Fruit fly (Drosophila melanogaster) whole organism, embryonic: ENCODE data around the gene CG45073.
A peak's percentile ranks its signal among the peaks of the same experiment; 100 is the strongest.

Source experiments
- ATbp ChIP-seq: fragments of 200-800 bp; sonication (Bioruptor generic); optimal IDR thresholded peaks from 2 replicates; lab custom pipeline; 2017; ENCODE audit warnings: missing biosample characterization, mild to moderate bottlenecking, missing genetic modification characterization, missing genetic modification reagents
- Antp ChIP-seq: fragments of 200-800 bp; sonication (Bioruptor generic); optimal IDR thresholded peaks from 3 replicates; lab custom pipeline; 2016; ENCODE audit warnings: missing biosample characterization, missing genetic modification characterization
- C15 ChIP-seq: fragments of 200-800 bp; sonication (Bioruptor generic); IDR thresholded peaks from 3 replicates; pipeline ENCODE4 v1.3.6; 2022; ENCODE audit warnings: missing biosample characterization, missing genetic modification characterization
- CG11456 ChIP-seq: fragments of 200-800 bp; sonication (Bioruptor generic); IDR thresholded peaks from 3 replicates; pipeline ENCODE4 v1.3.6; 2022; ENCODE audit warnings: missing biosample characterization, missing genetic modification characterization
- CG12769 ChIP-seq: fragments of 200-800 bp; sonication (Bioruptor generic); optimal IDR thresholded peaks from 2 replicates; lab custom pipeline; 2019; ENCODE audit warnings: missing biosample characterization, mild to moderate bottlenecking, missing genetic modification characterization, moderate library complexity
- CG1529 ChIP-seq: fragments of 200-800 bp; sonication (Bioruptor generic); optimal IDR thresholded peaks from 3 replicates; lab custom pipeline; 2018; ENCODE audit warnings: missing biosample characterization, missing genetic modification characterization
- CG15514 ChIP-seq: fragments of 200-800 bp; sonication (Bioruptor generic); optimal IDR thresholded peaks from 3 replicates; lab custom pipeline; 2017; ENCODE audit warnings: missing biosample characterization, missing genetic modification characterization, mild to moderate bottlenecking, moderate library complexity, missing genetic modification reagents
- CG1602 ChIP-seq: fragments of 200-800 bp; sonication (Bioruptor generic); optimal IDR thresholded peaks from 3 replicates; lab custom pipeline; 2016; ENCODE audit warnings: missing biosample characterization, missing genetic modification characterization
- CG16813 ChIP-seq: fragments of 200-800 bp; sonication (Bioruptor generic); IDR thresholded peaks from 3 replicates; pipeline ENCODE4 v1.3.6; 2022; ENCODE audit warnings: missing biosample characterization, missing genetic modification characterization; ENCODE audit not compliant: partially characterized antibody
- CG2129 ChIP-seq: fragments of 200-800 bp; sonication (Bioruptor generic); IDR thresholded peaks from 2 replicates; pipeline ENCODE4 v1.3.6; 2022; ENCODE audit warnings: missing biosample characterization, missing genetic modification characterization; ENCODE audit not compliant: partially characterized antibody
- CG31224 ChIP-seq: fragments of 200-800 bp; sonication (Bioruptor generic); IDR thresholded peaks from 2 replicates; pipeline ENCODE4 v1.3.6; 2022; ENCODE audit warnings: missing biosample characterization, missing genetic modification characterization
- CG31365 ChIP-seq: fragments of 200-800 bp; sonication (Bioruptor generic); optimal IDR thresholded peaks from 2 replicates; lab custom pipeline; 2018; ENCODE audit warnings: missing biosample characterization, mild to moderate bottlenecking, missing genetic modification characterization
- CG3407 ChIP-seq: fragments of 200-800 bp; sonication (Bioruptor generic); optimal IDR thresholded peaks from 2 replicates; lab custom pipeline; 2018; ENCODE audit warnings: missing biosample characterization, mild to moderate bottlenecking, missing genetic modification characterization
- CG34422 ChIP-seq: fragments of 200-800 bp; sonication (Bioruptor generic); IDR thresholded peaks from 3 replicates; pipeline ENCODE4 v1.3.6; 2022; ENCODE audit warnings: missing biosample characterization, missing genetic modification characterization
- CG4282 ChIP-seq: fragments of 200-800 bp; sonication (Bioruptor generic); optimal IDR thresholded peaks from 2 replicates; lab custom pipeline; 2016; ENCODE audit warnings: missing biosample characterization, missing genetic modification characterization
- CG4404 ChIP-seq: fragments of 200-800 bp; sonication (Bioruptor generic); IDR thresholded peaks from 2 replicates; pipeline ENCODE4 v1.3.6; 2022; ENCODE audit warnings: missing biosample characterization, missing genetic modification characterization
- CG6272 ChIP-seq: fragments of 200-800 bp; sonication (Bioruptor generic); IDR thresholded peaks from 2 replicates; pipeline ENCODE4 v1.3.6; 2022; ENCODE audit warnings: missing biosample characterization, missing genetic modification characterization
- CG6765 ChIP-seq: fragments of 200-800 bp; sonication (Bioruptor generic); optimal IDR thresholded peaks from 3 replicates; lab custom pipeline; 2017; ENCODE audit warnings: missing biosample characterization, mild to moderate bottlenecking, missing genetic modification characterization
- CG8290 ChIP-seq, 3 experiments: fragments of 200-800 bp; sonication (Bioruptor generic); optimal IDR thresholded peaks; 2 replicates each; lab custom pipeline; 2016 to 2019; ENCODE audit warnings: missing biosample characterization in 3 of 3, missing genetic modification characterization in 3 of 3, mild to moderate bottlenecking in 2 of 3, moderate library complexity in 1 of 3
- CG8359 ChIP-seq: fragments of 200-800 bp; sonication (Bioruptor generic); optimal IDR thresholded peaks from 2 replicates; lab custom pipeline; 2017; ENCODE audit warnings: missing biosample characterization, mild to moderate bottlenecking, missing genetic modification characterization, borderline replicate concordance
- CG9727 ChIP-seq: fragments of 200-800 bp; sonication (Bioruptor generic); optimal IDR thresholded peaks from 3 replicates; lab custom pipeline; 2017; ENCODE audit warnings: missing biosample characterization, mild to moderate bottlenecking, missing genetic modification characterization
- CG9932 ChIP-seq: fragments of 200-800 bp; sonication (Bioruptor generic); IDR thresholded peaks from 2 replicates; pipeline ENCODE4 v1.3.6; 2022; ENCODE audit warnings: missing biosample characterization, missing genetic modification characterization
- Deaf1 ChIP-seq: fragments of 200-800 bp; optimal IDR thresholded peaks from 3 replicates; lab custom pipeline; 2019; ENCODE audit warnings: missing biosample characterization, mild to moderate bottlenecking, missing genetic modification characterization, moderate library complexity
- Elba2 ChIP-seq: fragments of 200-800 bp; sonication (Bioruptor generic); optimal IDR thresholded peaks from 3 replicates; lab custom pipeline; 2016; ENCODE audit warnings: missing biosample characterization, missing genetic modification characterization
- H2.0 ChIP-seq: fragments of 200-800 bp; sonication (Bioruptor generic); IDR thresholded peaks from 2 replicates; pipeline ENCODE4 v1.3.6; 2022; ENCODE audit warnings: missing biosample characterization, missing genetic modification characterization
- Hsf ChIP-seq: fragments of 200-800 bp; sonication (Bioruptor generic); optimal IDR thresholded peaks from 3 replicates; lab custom pipeline; 2016; ENCODE audit warnings: missing biosample characterization, missing genetic modification characterization
- Jarid2 ChIP-seq: fragments of 200-800 bp; sonication (Bioruptor generic); optimal IDR thresholded peaks from 3 replicates; lab custom pipeline; 2017; ENCODE audit warnings: mild to moderate bottlenecking, missing biosample characterization, missing genetic modification reagents, missing genetic modification characterization
- MTF-1 ChIP-seq: fragments of 200-800 bp; sonication (Bioruptor generic); optimal IDR thresholded peaks from 2 replicates; lab custom pipeline; 2018; ENCODE audit warnings: missing biosample characterization, mild to moderate bottlenecking, missing genetic modification characterization, borderline replicate concordance
- Mrtf ChIP-seq: fragments of 200-800 bp; sonication (Bioruptor generic); IDR thresholded peaks from 3 replicates; pipeline ENCODE4 v1.3.6; 2022; ENCODE audit warnings: missing biosample characterization, missing genetic modification characterization
- Vsx1 ChIP-seq: fragments of 200-800 bp; sonication (Bioruptor generic); optimal IDR thresholded peaks from 2 replicates; lab custom pipeline; 2017; ENCODE audit warnings: missing biosample characterization, mild to moderate bottlenecking, missing genetic modification characterization, missing genetic modification reagents
- YL-1 ChIP-seq: fragments of 200-800 bp; sonication (Bioruptor generic); optimal IDR thresholded peaks from 3 replicates; lab custom pipeline; 2017; ENCODE audit warnings: missing biosample characterization, mild to moderate bottlenecking, missing genetic modification characterization
- bbx ChIP-seq: fragments of 200-800 bp; sonication (Bioruptor generic); IDR thresholded peaks from 2 replicates; pipeline ENCODE4 v1.3.6; 2022; ENCODE audit warnings: missing biosample characterization, missing genetic modification characterization; ENCODE audit not compliant: partially characterized antibody
- cg ChIP-seq: fragments of 200-800 bp; sonication (Bioruptor generic); optimal IDR thresholded peaks from 3 replicates; lab custom pipeline; 2019; ENCODE audit warnings: missing biosample characterization, mild to moderate bottlenecking, missing genetic modification characterization, moderate library complexity
- ci ChIP-seq: fragments of 200-800 bp; sonication (Bioruptor generic); IDR thresholded peaks from 3 replicates; pipeline ENCODE4 v1.3.6; 2022; ENCODE audit warnings: missing biosample characterization, missing genetic modification characterization
- cwo ChIP-seq: fragments of 200-800 bp; sonication (Bioruptor generic); optimal IDR thresholded peaks from 3 replicates; lab custom pipeline; 2017; ENCODE audit warnings: missing biosample characterization, missing genetic modification characterization, mild to moderate bottlenecking, moderate library complexity, missing genetic modification reagents
- esg ChIP-seq: fragments of 200-800 bp; sonication (Bioruptor generic); conservative IDR thresholded peaks from 2 replicates; pipeline ENCODE4 v1.3.6; 2022; ENCODE audit warnings: missing biosample characterization, missing genetic modification characterization
- gsb-n ChIP-seq: fragments of 200-800 bp; sonication (Bioruptor generic); optimal IDR thresholded peaks from 3 replicates; lab custom pipeline; 2018; ENCODE audit warnings: missing biosample characterization, mild to moderate bottlenecking, missing genetic modification characterization
- kay ChIP-seq: fragments of 200-800 bp; sonication (Bioruptor generic); optimal IDR thresholded peaks from 2 replicates; lab custom pipeline; 2016; ENCODE audit warnings: missing biosample characterization, missing genetic modification characterization
- lbe ChIP-seq: fragments of 200-800 bp; sonication (Bioruptor generic); optimal IDR thresholded peaks from 2 replicates; lab custom pipeline; 2016; ENCODE audit warnings: missing biosample characterization, mild to moderate bottlenecking, missing genetic modification characterization
- maf-S ChIP-seq: fragments of 200-800 bp; sonication (Bioruptor generic); optimal IDR thresholded peaks from 2 replicates; lab custom pipeline; 2016; ENCODE audit warnings: missing biosample characterization, missing genetic modification characterization
- oc ChIP-seq: fragments of 200-800 bp; sonication (Bioruptor generic); optimal IDR thresholded peaks from 2 replicates; lab custom pipeline; 2018; ENCODE audit warnings: missing biosample characterization, mild to moderate bottlenecking, missing genetic modification characterization, moderate library complexity
- pfk ChIP-seq: fragments of 200-800 bp; sonication (Bioruptor generic); optimal IDR thresholded peaks from 2 replicates; lab custom pipeline; 2018; ENCODE audit warnings: missing biosample characterization, mild to moderate bottlenecking, missing genetic modification characterization, moderate library complexity
- sim ChIP-seq: fragments of 200-800 bp; sonication (Bioruptor generic); IDR thresholded peaks from 2 replicates; pipeline ENCODE4 v1.3.6; 2022; ENCODE audit warnings: missing biosample characterization, missing genetic modification characterization
- sqz ChIP-seq: fragments of 200-800 bp; sonication (Bioruptor generic); optimal IDR thresholded peaks from 3 replicates; lab custom pipeline; 2018; ENCODE audit warnings: missing biosample characterization, mild to moderate bottlenecking, missing genetic modification characterization
- sug ChIP-seq: fragments of 200-800 bp; optimal IDR thresholded peaks from 2 replicates; lab custom pipeline; 2019; ENCODE audit warnings: missing biosample characterization, mild to moderate bottlenecking, missing genetic modification characterization, moderate library complexity
- tap ChIP-seq: fragments of 200-800 bp; optimal IDR thresholded peaks from 3 replicates; lab custom pipeline; 2019; ENCODE audit warnings: missing biosample characterization, mild to moderate bottlenecking, missing genetic modification characterization, moderate library complexity
- trem ChIP-seq: fragments of 200-800 bp; optimal IDR thresholded peaks from 3 replicates; lab custom pipeline; 2019; ENCODE audit warnings: missing biosample characterization, mild to moderate bottlenecking, missing genetic modification characterization, moderate library complexity
- ttk ChIP-seq: fragments of 200-800 bp; sonication (Bioruptor generic); IDR thresholded peaks from 2 replicates; pipeline ENCODE4 v2.1.2; 2022; ENCODE audit warnings: missing biosample characterization, missing genetic modification characterization
- yki ChIP-seq: fragments of >200 bp; optimal IDR thresholded peaks from 3 replicates; lab custom pipeline; 2018
- zfh1 ChIP-seq: fragments of 200-800 bp; sonication (Bioruptor generic); IDR thresholded peaks from 3 replicates; pipeline ENCODE4 v1.3.6; 2022; ENCODE audit warnings: missing biosample characterization, missing genetic modification characterization

CG45073 gene

DNA sequence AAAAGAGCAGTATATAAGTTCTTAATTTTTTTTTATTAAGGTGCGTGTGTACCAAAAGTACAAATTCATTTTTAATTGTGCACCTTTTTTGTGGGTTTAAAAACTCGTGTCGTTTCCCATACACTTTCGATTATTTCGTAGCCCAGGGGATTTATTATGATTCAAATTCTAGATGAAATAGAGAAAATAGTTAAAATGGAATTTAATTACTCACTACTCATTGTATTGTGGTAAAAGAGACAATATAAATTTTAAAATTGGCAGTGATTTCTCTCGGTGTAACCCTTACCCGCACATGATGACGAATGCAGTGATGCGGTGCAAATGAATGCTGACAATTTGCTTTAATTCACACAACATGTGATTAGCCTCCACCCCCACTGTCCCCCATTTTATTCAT is 41.3 kb downstream of the CG45073 start (continued):
- no peak for TF ChIP-seq Deaf1 (tag; lab: Kevin White, UChicago)
- no peak for TF ChIP-seq CG11456 (GFP tag; lab: Robert Waterston, UW)
- no peak for TF ChIP-seq Jarid2 (GFP tag; lab: Kevin White, UChicago)
- peak; percentile 41; the same call in 1 of the 3 replicates for TF ChIP-seq ci (GFP tag; lab: Robert Waterston, UW)
- no peak for TF ChIP-seq Antp (GFP tag; lab: Kevin White, UChicago)
- no peak for TF ChIP-seq CG6765 (GFP tag; lab: Kevin White, UChicago)
- no peak for TF ChIP-seq CG2129 (GFP tag; lab: Robert Waterston, UW)
- no peak for TF ChIP-seq CG31365
- TF ChIP-seq trem = no peak
- no peak for TF ChIP-seq C15 (GFP tag; lab: Robert Waterston, UW)

DNA sequence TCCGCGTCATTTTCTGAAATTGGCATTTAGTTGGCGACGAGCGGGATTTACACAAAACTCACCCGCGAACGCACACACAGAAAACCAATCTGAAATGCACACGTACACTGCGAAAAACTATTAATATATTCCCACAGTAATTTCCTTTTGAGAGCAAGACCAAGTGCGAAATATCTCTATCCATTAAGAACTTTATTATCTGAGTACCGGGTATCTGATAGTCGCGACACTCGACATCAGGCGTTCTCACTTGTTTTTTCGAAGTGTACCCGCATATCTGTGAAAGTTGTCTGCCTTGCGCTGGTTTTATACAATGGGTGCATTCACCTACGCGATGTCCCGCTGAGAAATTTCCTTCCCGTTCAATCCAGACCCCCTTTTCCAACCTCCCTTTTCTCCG is 48.4 kb downstream of the CG45073 start:
- no peak for TF ChIP-seq esg
- TF ChIP-seq CG3407 = no peak
- TF ChIP-seq ttk (GFP tag; lab: Robert Waterston, UW) = no peak
- TF ChIP-seq H2.0 (GFP tag; lab: Robert Waterston, UW) = no peak
- no peak for TF ChIP-seq ATbp (GFP tag; lab: Kevin White, UChicago)
- no peak for TF ChIP-seq Vsx1
- TF ChIP-seq gsb-n (tag; lab: Kevin White, UChicago) = no peak
- no peak for TF ChIP-seq CG8290 (GFP tag; optimal IDR thresholded peaks at IDR 0.05; lab: Kevin White, UChicago)
- TF ChIP-seq CG8290 (tag; optimal IDR thresholded peaks at IDR 0.05; lab: Kevin White, UChicago) = no peak
- peak; percentile 22 for TF ChIP-seq Hsf (GFP tag; lab: Kevin White, UChicago)
- no peak for TF ChIP-seq pfk (GFP tag; lab: Kevin White, UChicago)
- TF ChIP-seq maf-S = no peak
- TF ChIP-seq CG12769 = no peak
- no peak for TF ChIP-seq cg (GFP tag; lab: Kevin White, UChicago)
- TF ChIP-seq tap (tag; lab: Kevin White, UChicago) = no peak
- no peak for TF ChIP-seq oc
- no peak for TF ChIP-seq yki (lab: Kevin White, UChicago)
- TF ChIP-seq CG31224 (GFP tag; lab: Robert Waterston, UW) = no peak
- no peak for TF ChIP-seq CG4404 (GFP tag; lab: Robert Waterston, UW)
- 0 out of 3 replicates have a peak, but pooled peaks have one; percentile 37 for TF ChIP-seq zfh1 (GFP tag; lab: Robert Waterston, UW)
- peak; percentile 1 for TF ChIP-seq CG9727 (GFP tag; lab: Kevin White, UChicago)
- no peak for TF ChIP-seq CG1602
- TF ChIP-seq trem = no peak
- no peak for TF ChIP-seq sqz
- TF ChIP-seq CG15514 (GFP tag; lab: Kevin White, UChicago) = no peak
- no peak for TF ChIP-seq Mrtf
- TF ChIP-seq CG2129 (GFP tag; lab: Robert Waterston, UW) = no peak
- TF ChIP-seq CG9932 (GFP tag; lab: Robert Waterston, UW) = no peak
- no peak for TF ChIP-seq CG34422 (GFP tag; lab: Robert Waterston, UW)
- no peak for TF ChIP-seq CG8359 (GFP tag; lab: Kevin White, UChicago)
- TF ChIP-seq CG6272 (GFP tag; lab: Robert Waterston, UW) = no peak
- TF ChIP-seq lbe = no peak
- no peak for TF ChIP-seq Elba2 (GFP tag; lab: Kevin White, UChicago)
- TF ChIP-seq MTF-1 = no peak
- TF ChIP-seq CG1529 = no peak
- TF ChIP-seq cwo (GFP tag; lab: Kevin White, UChicago) = no peak
- TF ChIP-seq kay (GFP tag; lab: Kevin White, UChicago) = no peak
- no peak for TF ChIP-seq bbx (GFP tag; lab: Robert Waterston, UW)
- TF ChIP-seq CG4282 (GFP tag; lab: Kevin White, UChicago) = no peak
- no peak for TF ChIP-seq YL-1
- no peak for TF ChIP-seq sug (tag; lab: Kevin White, UChicago)
- peak; percentile 41; the same call in 1 of the 3 replicates for TF ChIP-seq CG16813
- TF ChIP-seq sim (GFP tag; lab: Robert Waterston, UW) = no peak
